Fruit fly (Drosophila melanogaster): ENCODE results near the gene soti.

soti gene

DNA sequence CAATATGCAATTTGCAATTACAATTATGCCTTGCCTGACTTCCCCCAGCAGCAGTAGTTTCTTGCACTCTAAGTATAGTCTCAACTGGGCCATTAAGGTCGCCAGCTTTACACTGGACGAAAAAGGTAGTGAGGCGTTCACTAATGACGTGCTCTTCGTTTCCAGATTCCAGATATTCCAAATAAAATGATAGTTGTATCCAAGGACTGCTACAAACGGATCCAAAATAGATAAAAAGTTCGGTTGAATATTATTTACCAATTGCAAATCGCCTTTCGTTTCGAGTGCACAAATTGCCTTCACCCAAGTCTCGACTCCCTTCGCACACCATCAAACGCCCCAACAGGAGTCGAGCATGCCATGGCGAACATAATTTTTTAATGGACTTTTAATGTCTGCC lies 9.0 kb upstream of the soti start (continued):
- TF ChIP-seq CG7368 (GFP tag; optimal IDR thresholded peaks at IDR 0.05) (peak; percentile 52), fd59A (GFP tag; optimal IDR thresholded peaks at IDR 0.05) (peak; percentile 54), dsx (GFP tag; optimal IDR thresholded peaks at IDR 0.05; ENCODE audit: poor library complexity, severe bottlenecking) (peak; percentile 66), svp (GFP tag) (peak; percentile 72), CG9139 (GFP tag; optimal IDR thresholded peaks at IDR 0.05) (no peak), CG3032 (tag; optimal IDR thresholded peaks at IDR 0.05) (peak; percentile 57), acj6 (GFP tag; optimal IDR thresholded peaks at IDR 0.05) (peak; percentile 45), Sox14 (GFP tag; optimal IDR thresholded peaks at IDR 0.05) (peak; percentile 67), Blimp-1 (GFP tag; optimal IDR thresholded peaks at IDR 0.05) (no peak), Lpt (GFP tag; optimal IDR thresholded peaks at IDR 0.05) (peak; percentile 54), salr (GFP tag; optimal IDR thresholded peaks at IDR 0.05) (peak; percentile 45 to 68), cyc (GFP tag; optimal IDR thresholded peaks at IDR 0.05) (peak; percentile 26), Sox102F (GFP tag; optimal IDR thresholded peaks at IDR 0.05) (peak; percentile 1), Eip75B (GFP tag; optimal IDR thresholded peaks at IDR 0.05) (peak; percentile 49), Eip93F (GFP tag; optimal IDR thresholded peaks at IDR 0.05) (no peak), Gug (GFP tag; IDR thresholded peaks at IDR 0.05) (peak; percentile 41; the same call in 1 of the 2 replicates), Ets96B (tag; optimal IDR thresholded peaks at IDR 0.05) (peak; percentile 54), achi (GFP tag; optimal IDR thresholded peaks at IDR 0.05) (peak; percentile 63), dac (GFP tag; optimal IDR thresholded peaks at IDR 0.05) (no peak), esn (GFP tag; optimal IDR thresholded peaks at IDR 0.05) (peak; percentile 37), Hr39 (GFP tag; optimal IDR thresholded peaks at IDR 0.05) (peak; percentile 26), net (GFP tag; optimal IDR thresholded peaks at IDR 0.05) (peak; percentile 64), Hr38 (GFP tag; optimal IDR thresholded peaks at IDR 0.05) (no peak), Sox15 (GFP tag; optimal IDR thresholded peaks at IDR 0.05) (peak; percentile 20)

DNA sequence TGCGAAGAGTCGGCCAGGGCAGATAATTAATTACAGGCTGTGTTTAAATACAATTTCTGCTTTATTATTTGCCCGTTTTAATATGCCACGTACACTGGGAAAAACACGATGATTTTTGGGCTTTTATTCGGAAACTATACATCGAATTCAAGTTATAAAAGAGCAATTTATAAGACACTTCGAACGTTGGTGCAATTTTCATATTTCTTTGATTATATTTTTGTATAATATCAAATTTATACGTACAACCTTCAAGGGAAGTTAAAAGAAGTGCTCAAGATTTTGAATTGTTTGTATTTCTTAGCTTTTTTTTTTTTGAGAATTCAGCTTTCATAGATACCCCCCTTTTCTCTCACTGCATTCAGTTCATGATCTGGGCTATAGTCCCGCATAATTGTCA lies 7.8 kb upstream of the soti start:
- TF ChIP-seq Sox102F (GFP tag; optimal IDR thresholded peaks at IDR 0.05) (peak; percentile 43), CG9139 (GFP tag; optimal IDR thresholded peaks at IDR 0.05) (peak; percentile 33), Met (GFP tag; optimal IDR thresholded peaks at IDR 0.05) (peak; percentile 59), cyc (GFP tag; optimal IDR thresholded peaks at IDR 0.05) (peak; percentile 48), CG34406 (GFP tag; optimal IDR thresholded peaks at IDR 0.05) (peak; percentile 65), CG10669 (GFP tag; optimal IDR thresholded peaks at IDR 0.05) (peak; percentile 70), acj6 (GFP tag; optimal IDR thresholded peaks at IDR 0.05) (peak; percentile 71), CG31627 (GFP tag; optimal IDR thresholded peaks at IDR 0.05) (peak; percentile 45), esn (GFP tag; optimal IDR thresholded peaks at IDR 0.05) (peak; percentile 55), Smox (GFP tag; optimal IDR thresholded peaks at IDR 0.05) (peak; percentile 51), CG15336 (GFP tag; IDR thresholded peaks at IDR 0.05) (peak; percentile 51; the same call in 1 of the 2 replicates), Hr39 (GFP tag; optimal IDR thresholded peaks at IDR 0.05) (peak; percentile 25), CG16779 (tag; optimal IDR thresholded peaks at IDR 0.05) (no peak), Sox15 (GFP tag; optimal IDR thresholded peaks at IDR 0.05) (peak; percentile 51), Eip75B (GFP tag; optimal IDR thresholded peaks at IDR 0.05) (peak; percentile 38), CG11902 (GFP tag; optimal IDR thresholded peaks at IDR 0.05) (peak; percentile 21), Eip78C (GFP tag) (peak; percentile 86), CG8319 (GFP tag; optimal IDR thresholded peaks at IDR 0.05) (no peak), CG6792 (GFP tag; optimal IDR thresholded peaks at IDR 0.05) (no peak), Lpt (GFP tag; optimal IDR thresholded peaks at IDR 0.05) (peak; percentile 33), Gug (GFP tag; IDR thresholded peaks at IDR 0.05) (no peak), fkh (GFP tag; optimal IDR thresholded peaks at IDR 0.05) (no peak), CG32006 (GFP tag; optimal IDR thresholded peaks at IDR 0.05) (peak; percentile 58), eg (GFP tag; IDR thresholded peaks at IDR 0.05) (peak; percentile 66), Hr38 (GFP tag; optimal IDR thresholded peaks at IDR 0.05) (no peak), CG10631 (GFP tag; optimal IDR thresholded peaks at IDR 0.05) (peak; percentile 28), CG6276 (GFP tag; optimal IDR thresholded peaks at IDR 0.05) (peak; percentile 30), CG11762 (GFP tag; optimal IDR thresholded peaks at IDR 0.05; ENCODE audit: insufficient read depth) (peak; percentile 24), dsx (GFP tag; optimal IDR thresholded peaks at IDR 0.05; ENCODE audit: poor library complexity, severe bottlenecking) (peak; percentile 55), Ets21C (GFP tag; optimal IDR thresholded peaks at IDR 0.05) (no peak), CG7368 (GFP tag; optimal IDR thresholded peaks at IDR 0.05) (peak; percentile 56), lz (GFP tag; optimal IDR thresholded peaks at IDR 0.05) (no peak), fd85E (GFP tag; optimal IDR thresholded peaks at IDR 0.05) (no peak), CG3032 (tag; optimal IDR thresholded peaks at IDR 0.05) (peak; percentile 65), CG8632 (GFP tag; optimal IDR thresholded peaks at IDR 0.05) (peak; percentile 52), ss (GFP tag; optimal IDR thresholded peaks at IDR 0.05) (peak in 1 of 2 experiments; percentile 53), salr (GFP tag; optimal IDR thresholded peaks at IDR 0.05) (peak in 1 of 2 experiments; percentile 41), Hr4 (GFP tag; optimal IDR thresholded peaks at IDR 0.05) (peak; percentile 43), net (GFP tag; optimal IDR thresholded peaks at IDR 0.05) (peak; percentile 39), Eip93F (GFP tag; optimal IDR thresholded peaks at IDR 0.05) (no peak)

All from whole organism, prepupa.